Fruit fly (Drosophila melanogaster) whole organism, embryonic: ENCODE data around the gene CG10663.
A peak's percentile ranks its signal among the peaks of the same experiment; 100 is the strongest.

Source experiments
- Atf-2 ChIP-seq: fragments of 200-800 bp; sonication (Bioruptor generic); optimal IDR thresholded peaks from 2 replicates; lab custom pipeline; 2016; ENCODE audit warnings: missing biosample characterization, missing genetic modification characterization
- CG1024 ChIP-seq: fragments of 200-800 bp; sonication (Bioruptor generic); IDR thresholded peaks from 2 replicates; pipeline ENCODE4 v1.3.6; 2022; ENCODE audit warnings: missing biosample characterization, missing genetic modification characterization
- CG10267 ChIP-seq: fragments of 200-800 bp; sonication (Bioruptor generic); optimal IDR thresholded peaks from 2 replicates; lab custom pipeline; 2018; ENCODE audit warnings: missing biosample characterization, mild to moderate bottlenecking, missing genetic modification characterization, moderate library complexity
- CG10366 ChIP-seq: fragments of 200-800 bp; sonication (Bioruptor generic); IDR thresholded peaks from 2 replicates; pipeline ENCODE4 v1.3.6; 2022; ENCODE audit warnings: missing biosample characterization, missing genetic modification characterization
- CG10959 ChIP-seq: fragments of 200-800 bp; sonication (Bioruptor generic); IDR thresholded peaks from 2 replicates; pipeline ENCODE4 v1.3.6; 2022; ENCODE audit warnings: missing biosample characterization, missing genetic modification characterization
- CG11456 ChIP-seq: fragments of 200-800 bp; sonication (Bioruptor generic); IDR thresholded peaks from 3 replicates; pipeline ENCODE4 v1.3.6; 2022; ENCODE audit warnings: missing biosample characterization, missing genetic modification characterization
- CG12155 ChIP-seq: fragments of 200-800 bp; sonication (Bioruptor generic); optimal IDR thresholded peaks from 3 replicates; lab custom pipeline; 2016; ENCODE audit warnings: missing biosample characterization, missing genetic modification characterization
- CG13123 ChIP-seq: fragments of 200-800 bp; sonication (Bioruptor generic); optimal IDR thresholded peaks from 2 replicates; lab custom pipeline; 2016; ENCODE audit warnings: missing biosample characterization, missing genetic modification characterization
- CG14050 ChIP-seq: fragments of 200-800 bp; sonication (Bioruptor generic); IDR thresholded peaks from 3 replicates; pipeline ENCODE4 v1.3.6; 2022; ENCODE audit warnings: missing biosample characterization, missing genetic modification characterization
- CG14710 ChIP-seq: fragments of 200-800 bp; sonication (Bioruptor generic); optimal IDR thresholded peaks from 3 replicates; lab custom pipeline; 2019; ENCODE audit warnings: missing biosample characterization, mild to moderate bottlenecking, missing genetic modification characterization, moderate library complexity
- CG15514 ChIP-seq: fragments of 200-800 bp; sonication (Bioruptor generic); optimal IDR thresholded peaks from 3 replicates; lab custom pipeline; 2017; ENCODE audit warnings: missing biosample characterization, missing genetic modification characterization, mild to moderate bottlenecking, moderate library complexity, missing genetic modification reagents
- CG34376 ChIP-seq: fragments of 200-800 bp; sonication (Bioruptor generic); optimal IDR thresholded peaks from 2 replicates; lab custom pipeline; 2018; ENCODE audit warnings: missing biosample characterization, mild to moderate bottlenecking, missing genetic modification characterization
- CG4404 ChIP-seq: fragments of 200-800 bp; sonication (Bioruptor generic); IDR thresholded peaks from 2 replicates; pipeline ENCODE4 v1.3.6; 2022; ENCODE audit warnings: missing biosample characterization, missing genetic modification characterization
- CG7786 ChIP-seq: fragments of 200-800 bp; sonication (Bioruptor generic); optimal IDR thresholded peaks from 2 replicates; lab custom pipeline; 2016; ENCODE audit warnings: missing biosample characterization, missing genetic modification characterization
- CG8089 ChIP-seq: fragments of 200-800 bp; sonication (Bioruptor generic); optimal IDR thresholded peaks from 3 replicates; lab custom pipeline; 2016; ENCODE audit warnings: missing biosample characterization, missing genetic modification characterization
- CG8290 ChIP-seq, 3 experiments: fragments of 200-800 bp; sonication (Bioruptor generic); optimal IDR thresholded peaks; 2 replicates each; lab custom pipeline; 2016 to 2019; ENCODE audit warnings: missing biosample characterization in 3 of 3, missing genetic modification characterization in 3 of 3, mild to moderate bottlenecking in 2 of 3, moderate library complexity in 1 of 3
- CG8388 ChIP-seq: fragments of 200-800 bp; sonication (Bioruptor generic); optimal IDR thresholded peaks from 2 replicates; lab custom pipeline; 2019; ENCODE audit warnings: missing biosample characterization, mild to moderate bottlenecking, missing genetic modification characterization, moderate library complexity
- CG8944 ChIP-seq: fragments of 200-800 bp; sonication (Bioruptor generic); optimal IDR thresholded peaks from 3 replicates; lab custom pipeline; 2016; ENCODE audit warnings: missing biosample characterization, missing genetic modification characterization
- Deaf1 ChIP-seq: fragments of 200-800 bp; optimal IDR thresholded peaks from 3 replicates; lab custom pipeline; 2019; ENCODE audit warnings: missing biosample characterization, mild to moderate bottlenecking, missing genetic modification characterization, moderate library complexity
- Dfd ChIP-seq, 2 experiments: fragments of >200 bp; optimal IDR thresholded peaks; 2 replicates each; lab custom pipeline; 2017; ENCODE audit warnings: missing biosample characterization in 2 of 2, missing genetic modification characterization in 2 of 2
- ERR ChIP-seq: fragments of 200-800 bp; sonication (Bioruptor generic); optimal IDR thresholded peaks from 2 replicates; lab custom pipeline; 2016; ENCODE audit warnings: missing biosample characterization, missing genetic modification characterization
- GATAe ChIP-seq: fragments of 200-800 bp; sonication (Bioruptor generic); conservative IDR thresholded peaks from 2 replicates; pipeline ENCODE4 v1.3.6; 2022; ENCODE audit warnings: missing biosample characterization, missing genetic modification characterization
- HmgZ ChIP-seq: fragments of 200-800 bp; sonication (Bioruptor generic); optimal IDR thresholded peaks from 2 replicates; lab custom pipeline; 2018; ENCODE audit warnings: missing biosample characterization, mild to moderate bottlenecking, missing genetic modification characterization
- Hr51 ChIP-seq, 2 experiments: fragments of 200-800 bp; sonication (Bioruptor generic); optimal IDR thresholded peaks; 2 replicates in 1 of 2; 3 replicates in 1 of 2; lab custom pipeline; 2016 to 2018; ENCODE audit warnings: missing biosample characterization in 2 of 2, missing genetic modification characterization in 2 of 2, mild to moderate bottlenecking in 1 of 2, moderate library complexity in 1 of 2
- MTF-1 ChIP-seq: fragments of 200-800 bp; sonication (Bioruptor generic); optimal IDR thresholded peaks from 2 replicates; lab custom pipeline; 2018; ENCODE audit warnings: missing biosample characterization, mild to moderate bottlenecking, missing genetic modification characterization, borderline replicate concordance
- Med ChIP-seq: fragments of 200-800 bp; sonication (Bioruptor generic); peaks from one replicate; lab custom pipeline; 2016; ENCODE audit warnings: missing biosample characterization, missing genetic modification characterization, mild to moderate bottlenecking, inconsistent platforms, moderate library complexity
- Opbp ChIP-seq: fragments of 200-800 bp; sonication (Bioruptor generic); IDR thresholded peaks from 3 replicates; pipeline ENCODE4 v1.3.6; 2022; ENCODE audit warnings: missing biosample characterization, missing genetic modification characterization; ENCODE audit not compliant: partially characterized antibody
- Rx ChIP-seq: fragments of 200-800 bp; sonication (Bioruptor generic); IDR thresholded peaks from 2 replicates; pipeline ENCODE4 v1.3.6; 2022; ENCODE audit warnings: missing biosample characterization, missing genetic modification characterization
- al ChIP-seq: fragments of 200-800 bp; sonication (Bioruptor generic); IDR thresholded peaks from 2 replicates; pipeline ENCODE4 v1.3.6; 2022; ENCODE audit warnings: missing biosample characterization, missing genetic modification characterization
- btn ChIP-seq: fragments of 200-800 bp; sonication (Bioruptor generic); optimal IDR thresholded peaks from 2 replicates; lab custom pipeline; 2016; ENCODE audit warnings: missing biosample characterization, missing genetic modification characterization
- chn ChIP-seq: fragments of 200-800 bp; sonication (Bioruptor generic); optimal IDR thresholded peaks from 2 replicates; lab custom pipeline; 2016; ENCODE audit warnings: missing biosample characterization, missing genetic modification characterization
- crc ChIP-seq: fragments of 200-800 bp; sonication (Bioruptor generic); optimal IDR thresholded peaks from 2 replicates; lab custom pipeline; 2016; ENCODE audit warnings: missing biosample characterization, missing genetic modification characterization
- crol ChIP-seq: fragments of 200-800 bp; sonication (Bioruptor generic); IDR thresholded peaks from 2 replicates; pipeline ENCODE4 v1.3.6; 2022; ENCODE audit warnings: missing biosample characterization, missing genetic modification characterization
- danr ChIP-seq: fragments of 200-800 bp; sonication (Bioruptor generic); IDR thresholded peaks from 2 replicates; pipeline ENCODE4 v1.3.6; 2022; ENCODE audit warnings: missing biosample characterization, missing genetic modification characterization
- disco-r ChIP-seq: fragments of 200-800 bp; sonication (Bioruptor generic); optimal IDR thresholded peaks from 2 replicates; lab custom pipeline; 2016; ENCODE audit warnings: missing biosample characterization, missing genetic modification characterization
- exex ChIP-seq: fragments of 200-800 bp; sonication (Bioruptor generic); optimal IDR thresholded peaks from 4 replicates; lab custom pipeline; 2018; ENCODE audit warnings: missing biosample characterization, mild to moderate bottlenecking, missing genetic modification characterization, moderate library complexity
- gcm ChIP-seq: fragments of 200-800 bp; sonication (Bioruptor generic); optimal IDR thresholded peaks from 2 replicates; lab custom pipeline; 2019; ENCODE audit warnings: missing biosample characterization, mild to moderate bottlenecking, missing genetic modification characterization, moderate library complexity
- gem ChIP-seq: fragments of 200-800 bp; sonication (Bioruptor generic); optimal IDR thresholded peaks from 2 replicates; lab custom pipeline; 2019; ENCODE audit warnings: missing biosample characterization, mild to moderate bottlenecking, missing genetic modification characterization, moderate library complexity
- kay ChIP-seq: fragments of 200-800 bp; sonication (Bioruptor generic); optimal IDR thresholded peaks from 2 replicates; lab custom pipeline; 2016; ENCODE audit warnings: missing biosample characterization, missing genetic modification characterization
- lmd ChIP-seq: fragments of 200-800 bp; sonication (Bioruptor generic); IDR thresholded peaks from 2 replicates; pipeline ENCODE4 v1.3.6; 2022; ENCODE audit warnings: missing biosample characterization, missing genetic modification characterization
- maf-S ChIP-seq: fragments of 200-800 bp; sonication (Bioruptor generic); optimal IDR thresholded peaks from 2 replicates; lab custom pipeline; 2016; ENCODE audit warnings: missing biosample characterization, missing genetic modification characterization
- mld ChIP-seq: fragments of 200-800 bp; sonication (Bioruptor generic); IDR thresholded peaks from 3 replicates; pipeline ENCODE4 v1.3.6; 2022; ENCODE audit warnings: missing biosample characterization, missing genetic modification characterization; ENCODE audit not compliant: partially characterized antibody
- odd ChIP-seq: fragments of 200-800 bp; sonication (Bioruptor generic); optimal IDR thresholded peaks from 2 replicates; lab custom pipeline; 2017; ENCODE audit warnings: missing biosample characterization, mild to moderate bottlenecking, missing genetic modification characterization
- pho ChIP-seq: fragments of 200-800 bp; sonication (Bioruptor generic); optimal IDR thresholded peaks from 2 replicates; lab custom pipeline; 2016; ENCODE audit warnings: missing biosample characterization, missing genetic modification characterization
- sens ChIP-seq: fragments of 200-800 bp; sonication (Bioruptor generic); peaks from one replicate; lab custom pipeline; 2016; ENCODE audit warnings: missing biosample characterization, missing genetic modification characterization
- sug ChIP-seq: fragments of 200-800 bp; optimal IDR thresholded peaks from 2 replicates; lab custom pipeline; 2019; ENCODE audit warnings: missing biosample characterization, mild to moderate bottlenecking, missing genetic modification characterization, moderate library complexity
- trh ChIP-seq: fragments of 200-800 bp; sonication (Bioruptor generic); optimal IDR thresholded peaks from 2 replicates; lab custom pipeline; 2016; ENCODE audit warnings: missing biosample characterization, missing genetic modification characterization
- yki ChIP-seq: fragments of >200 bp; optimal IDR thresholded peaks from 3 replicates; lab custom pipeline; 2018

Gene CG10663

DNA sequence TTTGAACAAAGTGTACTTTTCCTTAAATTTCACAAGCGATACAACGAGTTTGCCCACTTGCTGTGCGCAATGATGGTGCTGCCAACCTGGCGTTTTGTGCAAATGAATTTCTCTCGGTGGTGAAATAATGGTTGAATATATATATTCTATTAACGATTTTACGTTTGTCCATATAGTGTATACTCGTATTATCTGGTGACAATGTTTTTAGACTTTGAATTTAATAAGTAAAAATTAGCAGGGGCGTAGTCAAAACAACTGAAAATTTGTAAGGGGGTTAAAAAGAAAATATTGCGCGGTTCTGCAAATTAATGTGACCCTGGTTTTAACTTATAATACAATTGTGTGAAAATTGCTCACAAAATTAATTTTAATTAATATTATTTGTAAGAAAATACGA, 39.1 kb upstream of the CG10663 start, which contains the start of the genes ver and Gcn5 (continued):
- peak; percentile 94 for TF ChIP-seq Rx (GFP tag; lab: Robert Waterston, UW)
- TF ChIP-seq yki (lab: Kevin White, UChicago) = no peak
- TF ChIP-seq trh (GFP tag; lab: Kevin White, UChicago) = peak; percentile 77

DNA sequence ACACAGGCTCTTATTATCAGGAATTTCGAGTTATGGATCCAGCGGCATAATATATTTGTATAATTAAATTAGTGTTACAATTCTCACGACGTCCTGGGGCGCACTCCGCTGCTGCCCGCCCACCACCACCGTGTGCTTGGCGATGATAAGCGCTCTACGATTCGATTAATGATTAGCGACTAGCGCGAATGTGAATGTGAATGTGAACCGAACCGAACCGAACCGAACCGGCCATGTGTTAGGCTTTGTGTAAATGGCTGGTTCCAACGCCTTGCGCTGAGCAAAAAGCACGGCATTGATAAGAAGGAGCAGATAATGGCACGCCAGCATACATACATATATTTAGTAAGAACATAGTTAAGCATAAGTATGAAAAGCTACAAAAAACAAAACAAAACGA, 34.5 kb upstream of the CG10663 start:
- TF ChIP-seq lmd (GFP tag; lab: Robert Waterston, UW) = no peak
- peak; percentile 14 for TF ChIP-seq sens (GFP tag; lab: Kevin White, UChicago)
- TF ChIP-seq danr = no peak
- TF ChIP-seq CG13123 = no peak
- TF ChIP-seq exex (tag; lab: Kevin White, UChicago) = peak; percentile 72
- no peak for TF ChIP-seq btn (GFP tag; lab: Kevin White, UChicago)
- TF ChIP-seq gem = peak; percentile 45
- peak; percentile 81 for TF ChIP-seq CG15514
- TF ChIP-seq maf-S (GFP tag; lab: Kevin White, UChicago) = no peak
- TF ChIP-seq CG12155 (GFP tag; lab: Kevin White, UChicago) = no peak
- TF ChIP-seq CG10267 (tag; lab: Kevin White, UChicago) = no peak
- TF ChIP-seq CG14050 (GFP tag; lab: Robert Waterston, UW) = peak; percentile 50; the same call in 2 of the 3 replicates
- no peak for TF ChIP-seq CG8089 (GFP tag; lab: Kevin White, UChicago)
- TF ChIP-seq CG14710 = no peak
- TF ChIP-seq Atf-2 (GFP tag; lab: Kevin White, UChicago) = no peak
- TF ChIP-seq mld (GFP tag; lab: Robert Waterston, UW) = no peak
- 0 out of 2 replicates have a peak, but pooled peaks have one; percentile 24 for TF ChIP-seq GATAe (GFP tag; lab: Robert Waterston, UW)
- peak; percentile 17 for TF ChIP-seq HmgZ (tag; lab: Kevin White, UChicago)
- TF ChIP-seq CG10959 (GFP tag; lab: Robert Waterston, UW) = no peak
- TF ChIP-seq CG34376 (GFP tag; lab: Kevin White, UChicago) = peak; percentile 62
- peak; percentile 67 for TF ChIP-seq sug (tag; lab: Kevin White, UChicago)
- no peak for TF ChIP-seq kay (GFP tag; lab: Kevin White, UChicago)
- peak; percentile 64 for TF ChIP-seq Deaf1 (tag; lab: Kevin White, UChicago)
- TF ChIP-seq ERR (GFP tag; lab: Kevin White, UChicago) = no peak

DNA sequence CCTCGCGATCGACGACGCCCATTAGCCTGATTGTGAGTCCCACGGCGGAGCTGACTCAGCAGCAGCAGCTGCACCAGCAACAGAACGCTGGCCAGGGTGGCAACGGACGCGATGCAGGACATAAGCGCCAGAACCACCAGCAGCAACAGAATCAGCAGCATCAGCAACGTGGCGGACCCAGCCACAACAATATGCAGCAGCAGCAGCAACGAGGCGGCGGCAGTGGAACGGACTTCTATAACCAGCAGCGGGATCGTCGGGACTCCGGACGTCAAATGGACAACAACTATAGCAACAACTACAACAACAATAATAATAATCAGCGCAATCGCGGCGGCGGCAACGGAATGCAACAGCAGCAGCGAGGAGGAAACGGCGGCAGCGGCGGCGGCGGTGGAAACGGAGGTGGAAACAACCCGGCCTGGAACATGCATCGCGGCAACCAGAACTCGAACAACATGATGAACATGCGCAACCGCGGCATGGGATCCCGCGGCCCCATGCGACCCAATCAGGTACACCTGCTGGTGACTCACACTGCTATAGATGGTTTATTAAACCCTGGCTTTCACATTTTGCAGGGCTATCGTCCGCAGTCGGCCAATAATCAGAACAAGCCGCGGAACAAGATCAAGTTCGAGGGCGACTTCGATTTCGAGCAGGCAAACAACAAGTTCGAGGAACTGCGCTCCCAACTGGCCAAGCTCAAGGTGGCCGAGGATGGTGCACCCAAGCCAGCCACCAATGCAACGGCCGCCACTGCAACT, 32.8 kb upstream of the CG10663 start:
- TF ChIP-seq Opbp (GFP tag; lab: Robert Waterston, UW) (no peak), crol (GFP tag; lab: Robert Waterston, UW) (no peak), CG8944 (GFP tag; lab: Kevin White, UChicago) (peak; percentile 16), crc (GFP tag; lab: Kevin White, UChicago) (no peak), CG10366 (no peak), CG8290 (GFP tag; optimal IDR thresholded peaks at IDR 0.05; lab: Kevin White, UChicago) (no peak), CG8290 (tag; optimal IDR thresholded peaks at IDR 0.05; lab: Kevin White, UChicago) (no peak), al (GFP tag; lab: Robert Waterston, UW) (0 out of 2 replicates have a peak, but pooled peaks have one; percentile 12), gcm (GFP tag; lab: Kevin White, UChicago) (no peak), Med (peak; percentile 66), CG11456 (GFP tag; lab: Robert Waterston, UW) (0 out of 3 replicates have a peak, but pooled peaks have one; percentile 58), CG8388 (no peak), sens (GFP tag; lab: Kevin White, UChicago) (peak; percentile 21), MTF-1 (no peak), CG4404 (no peak), CG7786 (no peak), CG1024 (GFP tag; lab: Robert Waterston, UW) (no peak), Hr51 (GFP tag; optimal IDR thresholded peaks at IDR 0.05; lab: Kevin White, UChicago) (peak in 1 of 2 experiments; percentile 12), odd (GFP tag; lab: Kevin White, UChicago) (no peak), disco-r (no peak), chn (no peak), pho (GFP tag; lab: Kevin White, UChicago) (no peak), Dfd (GFP tag; optimal IDR thresholded peaks at IDR 0.05; lab: Kevin White, UChicago) (peak in 1 of 2 experiments; percentile 81)
